Fruit fly (Drosophila melanogaster) Kc167 (cell line): ENCODE results near the gene Ddr.

Experiments used
- Sin3A ChIP-seq: fragments of >200 bp; optimal IDR thresholded peaks from 2 replicates; lab custom pipeline; 2018; ENCODE audit warnings: missing external identifiers
- h ChIP-seq: fragments of >200 bp; optimal IDR thresholded peaks from 3 replicates; lab custom pipeline; 2018; ENCODE audit warnings: missing external identifiers

- TF ChIP-seq h (lab: Kevin White, UChicago) (no peak), Sin3A (lab: Kevin White, UChicago) (no peak)
Observed at dm6 chr2L:6309879-6310278, 57.0 kb downstream of the Ddr start.
